Worm (Caenorhabditis elegans): ENCODE data around the gene pigw-1.

DNA sequence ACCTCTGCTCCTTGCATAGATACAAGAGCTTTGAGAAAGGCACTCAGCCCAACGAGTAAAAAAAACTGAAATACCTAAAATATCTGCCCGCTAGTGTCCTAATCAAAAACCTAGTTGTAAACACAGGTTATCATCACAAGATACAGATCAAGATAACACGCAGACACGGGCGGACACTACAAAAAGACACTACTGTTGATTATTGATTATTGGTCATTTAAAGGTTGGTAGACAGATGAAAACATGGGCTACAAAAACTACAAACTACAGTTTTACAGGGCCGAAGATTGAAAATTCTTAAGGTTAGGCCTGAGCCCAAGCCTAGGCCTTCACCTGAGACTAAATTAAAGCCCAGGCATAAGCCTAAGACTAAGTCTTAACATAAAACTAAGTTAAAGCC, 25.9 kb downstream of the pigw-1 start:
- TF ChIP-seq klf-2 (GFP tag; conservative IDR thresholded peaks at IDR 0.05) (no peak), cog-1 (tag; optimal IDR thresholded peaks at IDR 0.05) (no peak)

Measured in whole organism, midembryonic.